Worm (Caenorhabditis elegans): ENCODE data around the gene sre-38.

DNA sequence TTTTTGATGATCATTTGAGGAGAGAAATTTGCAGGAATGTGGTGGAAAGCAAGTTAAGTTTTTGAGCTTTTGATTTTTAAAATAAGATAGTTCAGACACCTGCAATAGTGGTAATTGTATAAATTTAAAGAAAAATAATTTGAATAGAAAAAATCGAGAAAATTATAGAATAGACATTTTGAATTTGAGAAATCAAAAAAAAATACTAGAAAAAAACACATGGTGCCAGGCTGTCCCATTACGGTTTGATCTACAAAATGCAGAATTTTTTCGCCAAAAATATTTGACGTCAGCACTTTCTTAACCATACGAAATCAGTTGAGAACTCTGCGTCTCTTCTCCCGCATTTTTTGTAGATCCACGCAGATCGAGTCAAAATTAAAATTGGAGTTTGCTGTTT, 39.9 kb upstream of the sre-38 start, which contains the start of gene sre-27:
- no peak for TF ChIP-seq nhr-10 (tag; optimal IDR thresholded peaks at IDR 0.05)
- TF ChIP-seq skn-1 (tag; optimal IDR thresholded peaks at IDR 0.05): no peak
- TF ChIP-seq snpc-4 (tag; optimal IDR thresholded peaks at IDR 0.05): no peak
- no peak for TF ChIP-seq elt-3 (tag; optimal IDR thresholded peaks at IDR 0.05)
- TF ChIP-seq unc-62 (GFP tag; optimal IDR thresholded peaks at IDR 0.05): no peak
- TF ChIP-seq ztf-11 (tag; optimal IDR thresholded peaks at IDR 0.05): no peak
- no peak for TF ChIP-seq nhr-237 (tag; optimal IDR thresholded peaks at IDR 0.05)
- TF ChIP-seq dmd-4 (tag; optimal IDR thresholded peaks at IDR 0.05): no peak
- TF ChIP-seq nhr-25 (tag; optimal IDR thresholded peaks at IDR 0.05): no peak
- no peak for TF ChIP-seq zag-1 (tag; optimal IDR thresholded peaks at IDR 0.05)
- TF ChIP-seq lin-13 (GFP tag; optimal IDR thresholded peaks at IDR 0.05): no peak
- no peak for TF ChIP-seq F13H6.1 (tag; optimal IDR thresholded peaks at IDR 0.05)
- no peak for TF ChIP-seq egl-27 (tag; optimal IDR thresholded peaks at IDR 0.05)

Measured in whole organism, L2 larva.